Fruit fly (Drosophila melanogaster): Measurements from ENCODE around the gene CG14223.

CG14223 gene

DNA sequence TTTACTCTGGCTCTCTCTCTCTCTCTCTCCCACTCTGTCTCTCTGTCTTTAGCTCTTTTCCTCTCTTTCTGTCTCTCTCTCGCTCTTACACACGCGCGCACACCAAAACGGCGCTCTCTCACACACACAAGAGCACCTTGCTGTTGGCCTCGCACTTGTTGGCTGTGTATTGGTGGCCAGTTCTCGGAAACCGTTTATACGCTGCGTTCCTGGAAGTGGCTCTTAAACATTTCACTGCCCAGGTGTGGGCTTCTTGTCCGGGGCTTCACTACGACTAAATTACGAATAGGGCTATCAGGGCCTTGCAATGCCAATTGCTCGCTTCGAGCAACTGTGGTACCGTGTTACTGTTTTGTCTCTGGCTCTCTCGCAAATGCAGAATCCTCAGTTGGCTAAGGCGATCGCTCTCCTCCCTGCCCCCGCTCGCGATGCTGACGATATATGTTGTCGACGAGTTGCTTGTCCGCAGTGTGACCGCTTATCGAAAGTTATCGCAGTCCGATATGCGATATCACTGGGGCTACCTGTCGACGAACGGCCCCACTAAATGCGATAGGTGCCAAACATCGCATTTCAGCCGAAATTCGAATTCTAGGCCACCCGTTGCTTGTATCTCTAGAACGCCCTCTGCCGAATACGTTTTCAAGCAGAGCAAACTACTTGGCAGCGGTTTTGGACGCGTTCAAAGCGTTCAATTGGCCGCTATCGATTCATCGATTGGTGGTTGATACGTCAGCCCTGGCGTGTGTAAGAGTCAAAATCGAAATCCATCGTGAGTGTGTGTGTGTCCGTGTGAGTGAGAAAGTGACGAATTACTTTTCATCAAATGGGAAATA lies 19.5 kb upstream of the CG14223 start, which contains the start of the genes dome and Ubqn (continued):
- TF ChIP-seq kah (GFP tag; optimal IDR thresholded peaks at IDR 0.05): peak; percentile 33
- TF ChIP-seq fd64A (GFP tag; optimal IDR thresholded peaks at IDR 0.05): no peak
- TF ChIP-seq Hand (GFP tag; optimal IDR thresholded peaks at IDR 0.05): peak; percentile 30
- peak; percentile 32; the same call in 1 of the 3 replicates for TF ChIP-seq Dbx (GFP tag; IDR thresholded peaks at IDR 0.05)
- no peak for TF ChIP-seq chif (GFP tag; optimal IDR thresholded peaks at IDR 0.05)
- TF ChIP-seq p53 (GFP tag; optimal IDR thresholded peaks at IDR 0.05): peak; percentile 41
- no peak for TF ChIP-seq CG14441 (GFP tag; IDR thresholded peaks at IDR 0.05)
- peak; percentile 86 for TF ChIP-seq Dref (GFP tag; IDR thresholded peaks at IDR 0.05)
- TF ChIP-seq Pdp1 (GFP tag; optimal IDR thresholded peaks at IDR 0.05): peak in 1 of 2 experiments; percentile 36
- TF ChIP-seq twi (tag; optimal IDR thresholded peaks at IDR 0.05): no peak
- TF ChIP-seq phol (tag; optimal IDR thresholded peaks at IDR 0.05): peak; percentile 54
- TF ChIP-seq knrl (GFP tag; IDR thresholded peaks at IDR 0.05; ENCODE audit: partially characterized antibody): peak; percentile 93
- peak; percentile 6 for TF ChIP-seq CG12391 (tag; optimal IDR thresholded peaks at IDR 0.05)
- no peak for TF ChIP-seq al (GFP tag; IDR thresholded peaks at IDR 0.05)
- TF ChIP-seq CG10431 (GFP tag; optimal IDR thresholded peaks at IDR 0.05): no peak
- TF ChIP-seq CG8944 (GFP tag; optimal IDR thresholded peaks at IDR 0.05): no peak

DNA sequence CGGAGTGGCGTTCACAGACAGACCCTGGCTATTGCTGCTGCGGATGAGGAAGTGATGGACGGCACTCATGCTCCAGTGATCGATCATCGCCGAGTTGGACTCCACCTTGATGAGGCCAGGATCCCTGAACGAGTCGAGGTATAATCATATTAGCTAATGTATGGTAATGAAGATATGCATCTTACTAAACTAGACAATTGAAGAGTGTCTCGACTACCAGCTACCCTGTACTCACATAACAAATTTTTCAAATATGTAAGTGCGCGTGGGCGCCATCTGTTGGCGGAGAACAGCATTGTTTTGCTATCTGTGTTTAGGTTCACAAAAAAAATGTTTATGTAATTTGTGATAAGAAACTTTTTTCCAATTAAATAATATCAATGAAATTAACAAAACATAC lies 15.4 kb upstream of the CG14223 start:
- TF ChIP-seq CG30020 (tag; optimal IDR thresholded peaks at IDR 0.05): no peak
- TF ChIP-seq CG4707 (GFP tag; optimal IDR thresholded peaks at IDR 0.05): no peak
- TF ChIP-seq ato (GFP tag; IDR thresholded peaks at IDR 0.05; ENCODE audit: partially characterized antibody): peak; percentile 16; the same call in 1 of the 2 replicates
- TF ChIP-seq hb (GFP tag; IDR thresholded peaks at IDR 0.05; ENCODE audit: partially characterized antibody): peak; percentile 57; the same call in 1 of the 3 replicates
- no peak for TF ChIP-seq p53 (GFP tag; optimal IDR thresholded peaks at IDR 0.05)
- no peak for TF ChIP-seq CG1024 (GFP tag; IDR thresholded peaks at IDR 0.05)
- no peak for TF ChIP-seq fd102C (GFP tag; optimal IDR thresholded peaks at IDR 0.05)
- no peak for TF ChIP-seq psq (GFP tag; optimal IDR thresholded peaks at IDR 0.05)
- TF ChIP-seq prd (optimal IDR thresholded peaks at IDR 0.05): no peak
- TF ChIP-seq prd (GFP tag; IDR thresholded peaks at IDR 0.05): no peak
- no peak for TF ChIP-seq CG5953 (GFP tag; IDR thresholded peaks at IDR 0.05)
- no peak for TF ChIP-seq emc (GFP tag; optimal IDR thresholded peaks at IDR 0.05)
- TF ChIP-seq ranshi (GFP tag; IDR thresholded peaks at IDR 0.05): no peak
- TF ChIP-seq CG6791 (GFP tag; IDR thresholded peaks at IDR 0.05; ENCODE audit: partially characterized antibody): peak; percentile 59; the same call in 1 of the 3 replicates
- no peak for TF ChIP-seq Hmx (GFP tag; optimal IDR thresholded peaks at IDR 0.05)
- TF ChIP-seq CG12219 (GFP tag; optimal IDR thresholded peaks at IDR 0.05): no peak
- TF ChIP-seq bbx (GFP tag; IDR thresholded peaks at IDR 0.05; ENCODE audit: partially characterized antibody): 0 out of 2 replicates have a peak, but pooled peaks have one; percentile 35
- no peak for TF ChIP-seq CG14667 (GFP tag; IDR thresholded peaks at IDR 0.05)
- no peak for TF ChIP-seq Ets97D (GFP tag; optimal IDR thresholded peaks at IDR 0.05)
- TF ChIP-seq dati (GFP tag; IDR thresholded peaks at IDR 0.05): no peak
- TF ChIP-seq CG8089 (GFP tag; optimal IDR thresholded peaks at IDR 0.05): no peak
- TF ChIP-seq CG16813 (GFP tag; IDR thresholded peaks at IDR 0.05; ENCODE audit: partially characterized antibody): peak; percentile 61
- no peak for TF ChIP-seq CG17359 (tag; optimal IDR thresholded peaks at IDR 0.05)
- no peak for TF ChIP-seq dm (GFP tag; optimal IDR thresholded peaks at IDR 0.05)
- no peak for TF ChIP-seq Oaz (GFP tag; IDR thresholded peaks at IDR 0.05)
- no peak for TF ChIP-seq CG33557 (GFP tag; optimal IDR thresholded peaks at IDR 0.05)
- TF ChIP-seq yki (optimal IDR thresholded peaks at IDR 0.05): no peak
- TF ChIP-seq Bgb (GFP tag; IDR thresholded peaks at IDR 0.05; ENCODE audit: partially characterized antibody): peak; percentile 19; the same call in 1 of the 2 replicates
- no peak for TF ChIP-seq CG4617 (GFP tag; optimal IDR thresholded peaks at IDR 0.05; ENCODE audit: borderline replicate concordance)
- peak; percentile 51 for TF ChIP-seq D19B (GFP tag; optimal IDR thresholded peaks at IDR 0.05)
- peak in 1 of 2 experiments; percentile 9 for TF ChIP-seq Pdp1 (GFP tag; optimal IDR thresholded peaks at IDR 0.05)
- TF ChIP-seq tna (GFP tag; IDR thresholded peaks at IDR 0.05; ENCODE audit: partially characterized antibody): peak; percentile 50; the same call in 1 of the 2 replicates
- 0 out of 3 replicates have a peak, but pooled peaks have one; percentile 43 for TF ChIP-seq vnd (GFP tag; IDR thresholded peaks at IDR 0.05; ENCODE audit: partially characterized antibody)

Data from whole organism, embryonic.